Fruit fly (Drosophila melanogaster) whole organism, embryonic: ENCODE measurements around the gene Actn3.

Experiments used
- Atf3 ChIP-seq: fragments of 200-800 bp; sonication (Bioruptor generic); optimal IDR thresholded peaks from 3 replicates; lab custom pipeline; 2016; ENCODE audit warnings: missing biosample characterization, missing genetic modification characterization
- BEAF-32 ChIP-seq: fragments of 200-800 bp; sonication (Bioruptor generic); optimal IDR thresholded peaks from 3 replicates; lab custom pipeline; 2017; ENCODE audit warnings: missing biosample characterization, missing genetic modification characterization, mild to moderate bottlenecking, moderate library complexity, missing genetic modification reagents
- Bteb2 ChIP-seq: fragments of 200-800 bp; sonication (Bioruptor generic); optimal IDR thresholded peaks from 2 replicates; lab custom pipeline; 2016; ENCODE audit warnings: missing biosample characterization, missing genetic modification characterization
- C15 ChIP-seq: fragments of 200-800 bp; sonication (Bioruptor generic); IDR thresholded peaks from 3 replicates; pipeline ENCODE4 v1.3.6; 2022; ENCODE audit warnings: missing biosample characterization, missing genetic modification characterization
- CG1024 ChIP-seq: fragments of 200-800 bp; sonication (Bioruptor generic); IDR thresholded peaks from 2 replicates; pipeline ENCODE4 v1.3.6; 2022; ENCODE audit warnings: missing biosample characterization, missing genetic modification characterization
- CG12391 ChIP-seq: fragments of 200-800 bp; sonication (Bioruptor generic); optimal IDR thresholded peaks from 3 replicates; lab custom pipeline; 2018; ENCODE audit warnings: missing biosample characterization, mild to moderate bottlenecking, missing genetic modification characterization, moderate library complexity
- CG12942 ChIP-seq: fragments of 200-800 bp; sonication (Bioruptor generic); optimal IDR thresholded peaks from 3 replicates; lab custom pipeline; 2016; ENCODE audit warnings: missing biosample characterization, missing genetic modification characterization
- CG13296 ChIP-seq: fragments of 200-800 bp; sonication (Bioruptor generic); optimal IDR thresholded peaks from 3 replicates; lab custom pipeline; 2018; ENCODE audit warnings: missing biosample characterization, mild to moderate bottlenecking, missing genetic modification characterization
- CG13424 ChIP-seq: fragments of 200-800 bp; sonication (Bioruptor generic); optimal IDR thresholded peaks from 2 replicates; lab custom pipeline; 2019; ENCODE audit warnings: missing biosample characterization, mild to moderate bottlenecking, missing genetic modification characterization, moderate library complexity
- CG17186 ChIP-seq: fragments of 200-800 bp; sonication (Bioruptor generic); optimal IDR thresholded peaks from 3 replicates; lab custom pipeline; 2017; ENCODE audit warnings: missing biosample characterization, missing genetic modification reagents, missing genetic modification characterization
- CG1832 ChIP-seq: fragments of 200-800 bp; sonication (Bioruptor generic); optimal IDR thresholded peaks from 2 replicates; lab custom pipeline; 2017; ENCODE audit warnings: missing biosample characterization, mild to moderate bottlenecking, missing genetic modification characterization, inconsistent platforms
- CG18476 ChIP-seq: fragments of 200-800 bp; sonication (Bioruptor generic); optimal IDR thresholded peaks from 2 replicates; lab custom pipeline; 2016; ENCODE audit warnings: missing biosample characterization, mild to moderate bottlenecking, missing genetic modification characterization
- CG5953 ChIP-seq: fragments of 200-800 bp; sonication (Bioruptor generic); IDR thresholded peaks from 2 replicates; pipeline ENCODE4 v1.3.6; 2022; ENCODE audit warnings: missing biosample characterization, missing genetic modification characterization
- CG6765 ChIP-seq: fragments of 200-800 bp; sonication (Bioruptor generic); optimal IDR thresholded peaks from 3 replicates; lab custom pipeline; 2017; ENCODE audit warnings: missing biosample characterization, mild to moderate bottlenecking, missing genetic modification characterization
- CG6791 ChIP-seq: fragments of 200-800 bp; sonication (Bioruptor generic); IDR thresholded peaks from 3 replicates; pipeline ENCODE4 v1.3.6; 2022; ENCODE audit warnings: missing biosample characterization, missing genetic modification characterization; ENCODE audit not compliant: partially characterized antibody
- CG6813 ChIP-seq: fragments of 200-800 bp; sonication (Bioruptor generic); optimal IDR thresholded peaks from 2 replicates; lab custom pipeline; 2017; ENCODE audit warnings: missing biosample characterization, missing genetic modification characterization, mild to moderate bottlenecking, moderate library complexity, missing genetic modification reagents
- CG7786 ChIP-seq: fragments of 200-800 bp; sonication (Bioruptor generic); optimal IDR thresholded peaks from 2 replicates; lab custom pipeline; 2016; ENCODE audit warnings: missing biosample characterization, missing genetic modification characterization
- CG9932 ChIP-seq: fragments of 200-800 bp; sonication (Bioruptor generic); IDR thresholded peaks from 2 replicates; pipeline ENCODE4 v1.3.6; 2022; ENCODE audit warnings: missing biosample characterization, missing genetic modification characterization
- Dad ChIP-seq: fragments of 200-800 bp; sonication (Bioruptor generic); optimal IDR thresholded peaks from 3 replicates; lab custom pipeline; 2016; ENCODE audit warnings: missing biosample characterization, missing genetic modification characterization
- Ets97D ChIP-seq: fragments of 200-800 bp; sonication (Bioruptor generic); optimal IDR thresholded peaks from 3 replicates; lab custom pipeline; 2016; ENCODE audit warnings: missing biosample characterization, missing genetic modification characterization
- Gsc ChIP-seq: fragments of 200-800 bp; sonication (Bioruptor generic); IDR thresholded peaks from 2 replicates; pipeline ENCODE4 v1.3.6; 2022; ENCODE audit warnings: missing biosample characterization, missing genetic modification characterization
- Hmr ChIP-seq: fragments of 200-800 bp; sonication (Bioruptor generic); optimal IDR thresholded peaks from 3 replicates; lab custom pipeline; 2017; ENCODE audit warnings: mild to moderate bottlenecking, missing biosample characterization, missing genetic modification reagents, missing genetic modification characterization
- Hr39 ChIP-seq: fragments of >200 bp; optimal IDR thresholded peaks from 2 replicates; lab custom pipeline; 2017
- Mes4 ChIP-seq: fragments of 200-800 bp; sonication (Bioruptor generic); optimal IDR thresholded peaks from 2 replicates; lab custom pipeline; 2016; ENCODE audit warnings: missing biosample characterization, missing genetic modification characterization
- Mrtf ChIP-seq: fragments of 200-800 bp; sonication (Bioruptor generic); IDR thresholded peaks from 3 replicates; pipeline ENCODE4 v1.3.6; 2022; ENCODE audit warnings: missing biosample characterization, missing genetic modification characterization
- Vsx1 ChIP-seq: fragments of 200-800 bp; sonication (Bioruptor generic); optimal IDR thresholded peaks from 2 replicates; lab custom pipeline; 2017; ENCODE audit warnings: missing biosample characterization, mild to moderate bottlenecking, missing genetic modification characterization, missing genetic modification reagents
- bcd ChIP-seq: fragments of 200-800 bp; sonication (Bioruptor generic); optimal IDR thresholded peaks from 2 replicates; lab custom pipeline; 2017; ENCODE audit warnings: missing biosample characterization, mild to moderate bottlenecking, missing genetic modification characterization
- bigmax ChIP-seq: fragments of 200-800 bp; sonication (Bioruptor generic); optimal IDR thresholded peaks from 2 replicates; lab custom pipeline; 2018; ENCODE audit warnings: missing biosample characterization, mild to moderate bottlenecking, missing genetic modification characterization
- corto ChIP-seq: fragments of 200-800 bp; sonication (Bioruptor generic); optimal IDR thresholded peaks from 2 replicates; lab custom pipeline; 2016; ENCODE audit warnings: missing biosample characterization, mild to moderate bottlenecking, missing genetic modification characterization, moderate library complexity
- cwo ChIP-seq: fragments of 200-800 bp; sonication (Bioruptor generic); optimal IDR thresholded peaks from 3 replicates; lab custom pipeline; 2017; ENCODE audit warnings: missing biosample characterization, missing genetic modification characterization, mild to moderate bottlenecking, moderate library complexity, missing genetic modification reagents
- dm ChIP-seq: fragments of 200-800 bp; sonication (Bioruptor generic); optimal IDR thresholded peaks from 3 replicates; lab custom pipeline; 2016; ENCODE audit warnings: missing biosample characterization, missing genetic modification characterization
- gsb ChIP-seq: fragments of 200-800 bp; sonication (Bioruptor generic); IDR thresholded peaks from 2 replicates; pipeline ENCODE4 v1.3.6; 2022; ENCODE audit warnings: missing biosample characterization, missing genetic modification characterization
- jigr1 ChIP-seq: fragments of 200-800 bp; sonication (Bioruptor generic); IDR thresholded peaks from 3 replicates; pipeline ENCODE4 v1.3.6; 2022; ENCODE audit warnings: missing biosample characterization, missing genetic modification characterization
- jing ChIP-seq: fragments of 200-800 bp; sonication (Bioruptor generic); optimal IDR thresholded peaks from 2 replicates; lab custom pipeline; 2018; ENCODE audit warnings: missing biosample characterization, mild to moderate bottlenecking, missing genetic modification characterization
- lbe ChIP-seq: fragments of 200-800 bp; sonication (Bioruptor generic); optimal IDR thresholded peaks from 2 replicates; lab custom pipeline; 2016; ENCODE audit warnings: missing biosample characterization, mild to moderate bottlenecking, missing genetic modification characterization
- lov ChIP-seq, 2 experiments: fragments of 200-800 bp in 1 of 2; fragments of >200 bp in 1 of 2; sonication (Bioruptor generic) in 1 of 2; IDR thresholded peaks in 1 of 2; optimal IDR thresholded peaks in 1 of 2; 2 replicates in 1 of 2; 3 replicates in 1 of 2; pipeline versions ENCODE4 v1.3.6 to Lab custom; 2017 to 2022; ENCODE audit warnings: missing biosample characterization in 1 of 2, missing genetic modification characterization in 1 of 2
- luna ChIP-seq: fragments of 200-800 bp; sonication (Bioruptor generic); optimal IDR thresholded peaks from 2 replicates; lab custom pipeline; 2016; ENCODE audit warnings: missing biosample characterization, missing genetic modification characterization
- nerfin-1 ChIP-seq: fragments of 200-800 bp; sonication (Bioruptor generic); optimal IDR thresholded peaks from 3 replicates; lab custom pipeline; 2019; ENCODE audit warnings: missing biosample characterization, mild to moderate bottlenecking, missing genetic modification characterization, moderate library complexity
- p53 ChIP-seq: fragments of 200-800 bp; sonication (Bioruptor generic); optimal IDR thresholded peaks from 2 replicates; lab custom pipeline; 2016; ENCODE audit warnings: missing biosample characterization, missing genetic modification characterization
- repo ChIP-seq: fragments of 200-800 bp; sonication (Bioruptor generic); optimal IDR thresholded peaks from 2 replicates; lab custom pipeline; 2016; ENCODE audit warnings: missing biosample characterization, missing genetic modification characterization
- sd ChIP-seq: fragments of 200-800 bp; sonication (Bioruptor generic); optimal IDR thresholded peaks from 3 replicates; lab custom pipeline; 2018; ENCODE audit warnings: missing biosample characterization, mild to moderate bottlenecking, missing genetic modification characterization, moderate library complexity
- sens ChIP-seq: fragments of 200-800 bp; sonication (Bioruptor generic); peaks from one replicate; lab custom pipeline; 2016; ENCODE audit warnings: missing biosample characterization, missing genetic modification characterization
- stwl ChIP-seq: fragments of 200-800 bp; sonication (Bioruptor generic); optimal IDR thresholded peaks from 3 replicates; lab custom pipeline; 2018; ENCODE audit warnings: missing biosample characterization, mild to moderate bottlenecking, missing genetic modification characterization, moderate library complexity
- tin ChIP-seq: fragments of 200-800 bp; sonication (Bioruptor generic); optimal IDR thresholded peaks from 3 replicates; lab custom pipeline; 2016; ENCODE audit warnings: missing biosample characterization, missing genetic modification characterization
- vfl ChIP-seq: fragments of 200-800 bp; sonication (Bioruptor generic); optimal IDR thresholded peaks from 2 replicates; lab custom pipeline; 2016; ENCODE audit warnings: missing biosample characterization, missing genetic modification characterization
- z ChIP-seq: fragments of 200-800 bp; sonication (Bioruptor generic); IDR thresholded peaks from 3 replicates; pipeline ENCODE4 v1.3.6; 2022; ENCODE audit warnings: missing biosample characterization, missing genetic modification characterization
- zen2 ChIP-seq: fragments of 200-800 bp; sonication (Bioruptor generic); IDR thresholded peaks from 3 replicates; pipeline ENCODE4 v1.3.6; 2022; ENCODE audit warnings: missing biosample characterization, missing genetic modification characterization; ENCODE audit not compliant: partially characterized antibody
- zfh2 ChIP-seq: fragments of 200-800 bp; sonication (Bioruptor generic); optimal IDR thresholded peaks from 2 replicates; lab custom pipeline; 2016; ENCODE audit warnings: missing biosample characterization, missing genetic modification characterization

The Actn3 gene

DNA sequence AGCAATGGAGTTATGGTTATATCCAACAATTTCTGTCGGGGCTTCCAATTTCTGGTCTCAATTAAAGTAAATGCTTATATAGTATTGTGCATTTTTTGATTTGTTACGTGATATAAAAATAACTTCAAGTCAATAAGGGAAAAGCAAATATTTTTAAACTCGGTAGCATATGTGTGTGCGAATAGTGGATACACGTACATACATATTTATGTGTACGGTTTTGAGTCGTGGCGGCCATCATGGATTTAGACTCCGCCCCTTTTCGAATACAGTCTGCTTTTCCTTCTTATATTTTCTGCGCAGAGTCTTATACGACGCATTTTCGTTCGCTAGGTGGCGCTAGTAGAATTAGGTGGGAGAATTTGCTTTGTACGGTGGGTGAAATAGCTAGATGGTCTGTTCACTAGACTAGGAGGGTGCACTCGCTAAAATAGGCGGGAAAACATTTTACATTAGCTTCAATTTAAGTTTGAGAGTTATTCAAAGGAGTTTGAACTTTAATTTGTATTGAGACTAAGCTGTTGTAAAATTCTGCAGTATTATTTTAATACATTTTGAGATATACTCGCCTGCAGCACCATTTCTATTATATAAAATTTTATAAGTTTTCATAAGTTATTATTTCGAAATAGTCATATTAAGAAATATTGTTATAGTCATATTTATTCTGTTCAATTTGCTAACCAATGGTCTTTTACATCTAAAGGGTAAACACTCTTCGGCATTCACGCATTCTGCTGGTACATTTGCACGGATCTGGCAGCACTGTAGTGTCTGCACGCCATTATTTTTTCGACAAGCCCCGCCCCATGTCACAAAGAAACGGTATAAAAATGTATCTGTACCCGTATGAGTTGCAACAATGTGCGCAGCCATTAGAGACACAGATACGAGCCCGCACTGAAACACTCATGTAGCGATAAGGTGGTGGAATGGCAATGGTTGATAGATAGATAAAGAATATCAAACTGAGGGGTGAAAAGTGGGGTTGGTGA, 7.9 kb downstream of the Actn3 start (continued):
- TF ChIP-seq stwl (no peak), zen2 (GFP tag; lab: Robert Waterston, UW) (no peak), gsb (peak; percentile 44; the same call in 1 of the 2 replicates), Ets97D (GFP tag; lab: Kevin White, UChicago) (peak; percentile 41), CG18476 (peak; percentile 41), p53 (GFP tag; lab: Kevin White, UChicago) (no peak), vfl (GFP tag; lab: Kevin White, UChicago) (no peak), Bteb2 (GFP tag; lab: Kevin White, UChicago) (peak; percentile 25), Hmr (GFP tag; lab: Kevin White, UChicago) (no peak), CG6813 (GFP tag; lab: Kevin White, UChicago) (no peak), CG9932 (GFP tag; lab: Robert Waterston, UW) (peak; percentile 52), dm (GFP tag; lab: Kevin White, UChicago) (no peak), BEAF-32 (no peak), Mes4 (GFP tag; lab: Kevin White, UChicago) (no peak), Atf3 (GFP tag; lab: Kevin White, UChicago) (no peak), repo (GFP tag; lab: Kevin White, UChicago) (peak; percentile 0), sens (GFP tag; lab: Kevin White, UChicago) (peak; percentile 87), luna (no peak), jigr1 (GFP tag; lab: Robert Waterston, UW) (no peak), Gsc (GFP tag; lab: Robert Waterston, UW) (no peak), CG1832 (GFP tag; lab: Kevin White, UChicago) (no peak), corto (GFP tag; lab: Kevin White, UChicago) (no peak), bcd (GFP tag; lab: Kevin White, UChicago) (peak; percentile 67), CG13296 (GFP tag; lab: Kevin White, UChicago) (no peak), CG12391 (tag; lab: Kevin White, UChicago) (peak; percentile 84), CG13424 (peak; percentile 80), CG17186 (GFP tag; lab: Kevin White, UChicago) (no peak), CG1024 (GFP tag; lab: Robert Waterston, UW) (no peak), CG7786 (GFP tag; lab: Kevin White, UChicago) (no peak), Vsx1 (GFP tag; lab: Kevin White, UChicago) (peak; percentile 90), bigmax (GFP tag; lab: Kevin White, UChicago) (no peak), Mrtf (GFP tag; lab: Robert Waterston, UW) (peak; percentile 38; the same call in 1 of the 3 replicates), CG6791 (peak; percentile 37; the same call in 1 of the 3 replicates), CG6765 (GFP tag; lab: Kevin White, UChicago) (peak; percentile 55), zfh2 (GFP tag; lab: Kevin White, UChicago) (no peak), cwo (no peak), lov (optimal IDR thresholded peaks at IDR 0.05; lab: Kevin White, UChicago) (no peak), lov (GFP tag; IDR thresholded peaks at IDR 0.05; lab: Robert Waterston, UW) (0 out of 3 replicates have a peak, but pooled peaks have one; percentile 37), CG5953 (no peak; the same call in none of the 2 replicates), lbe (GFP tag; lab: Kevin White, UChicago) (no peak), C15 (GFP tag; lab: Robert Waterston, UW) (no peak), sd (peak; percentile 67), jing (no peak), z (GFP tag; lab: Robert Waterston, UW) (no peak; the same call in 2 of the 3 replicates), Dad (GFP tag; lab: Kevin White, UChicago) (no peak), nerfin-1 (peak; percentile 62), Hr39 (lab: Kevin White, UChicago) (no peak), CG12942 (GFP tag; lab: Kevin White, UChicago) (peak; percentile 16), tin (GFP tag; lab: Kevin White, UChicago) (no peak)
